Worm (Caenorhabditis elegans) whole organism, L4/young adult: ENCODE measurements around the gene cpg-19.
A peak's percentile ranks its signal among the peaks of the same experiment; 100 is the strongest.

Experiments used
- W03F9.2 ChIP-seq: fragments of 150-350 bp; optimal IDR thresholded peaks from 2 replicates; lab custom pipeline; 2014; ENCODE audit warnings: missing biosample characterization, missing genetic modification characterization
- dao-5 ChIP-seq: sonication (generic microtip); optimal IDR thresholded peaks from 2 replicates; lab custom pipeline; 2016; ENCODE audit warnings: missing genotype, missing genetic modification characterization, moderate library complexity, missing compliant biosample characterization
- him-1 ChIP-seq: sonication (generic microtip); optimal IDR thresholded peaks from 2 replicates; lab custom pipeline; 2016; ENCODE audit warnings: missing genotype, missing genetic modification reagents, missing genetic modification characterization, missing compliant biosample characterization

Gene cpg-19

ce11 chrX:16629168-16629567 lies 7.6 kb downstream of the cpg-19 start:
- TF ChIP-seq W03F9.2 (tag; lab: Kevin White, UChicago): no peak
- no peak for TF ChIP-seq him-1 (tag; lab: Kevin White, UChicago)
- TF ChIP-seq dao-5 (tag; lab: Kevin White, UChicago): no peak

- TF ChIP-seq him-1 (tag; lab: Kevin White, UChicago) (no peak), W03F9.2 (tag; lab: Kevin White, UChicago) (no peak), dao-5 (tag; lab: Kevin White, UChicago) (no peak)
These were observed 8.2 kb downstream of the cpg-19 start for ce11 chrX:16629773-16630172.

DNA sequence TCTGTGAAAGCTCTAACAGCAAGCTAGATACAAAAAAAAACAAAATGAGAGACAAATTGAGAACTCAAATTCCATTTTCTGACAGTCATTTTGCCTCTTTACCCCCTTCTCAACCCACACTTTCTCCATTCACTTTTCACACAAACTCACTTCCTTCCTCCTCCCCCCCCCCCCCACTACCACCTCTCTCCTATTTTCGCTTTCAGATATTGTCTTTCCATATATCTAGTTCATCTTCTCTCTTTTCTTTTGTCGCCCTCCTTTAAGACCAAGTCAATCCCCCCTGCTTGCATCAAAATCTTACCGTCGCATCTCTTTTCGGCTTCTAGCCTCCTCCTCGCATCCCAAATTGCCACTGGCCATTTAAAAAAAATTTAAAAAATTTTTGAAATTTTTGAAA lies 10.2 kb downstream of the cpg-19 start:
- no peak for TF ChIP-seq W03F9.2 (tag; lab: Kevin White, UChicago)
- no peak for TF ChIP-seq dao-5 (tag; lab: Kevin White, UChicago)

- no peak for TF ChIP-seq dao-5 (tag; lab: Kevin White, UChicago)
- TF ChIP-seq him-1 (tag; lab: Kevin White, UChicago): no peak
- TF ChIP-seq W03F9.2 (tag; lab: Kevin White, UChicago): no peak
These were observed 11.4 kb downstream of the cpg-19 start, which contains the start of gene C06G1.1 for ce11 chrX:16633052-16633451. Gene C06G1.1 (plus strand): TSS chrX:16633352.

- TF ChIP-seq W03F9.2 (tag; lab: Kevin White, UChicago): no peak
- TF ChIP-seq dao-5 (tag; lab: Kevin White, UChicago): no peak
- TF ChIP-seq him-1 (tag; lab: Kevin White, UChicago): no peak
These were observed 12.5 kb downstream of the cpg-19 start for ce11 chrX:16634103-16634502.

DNA sequence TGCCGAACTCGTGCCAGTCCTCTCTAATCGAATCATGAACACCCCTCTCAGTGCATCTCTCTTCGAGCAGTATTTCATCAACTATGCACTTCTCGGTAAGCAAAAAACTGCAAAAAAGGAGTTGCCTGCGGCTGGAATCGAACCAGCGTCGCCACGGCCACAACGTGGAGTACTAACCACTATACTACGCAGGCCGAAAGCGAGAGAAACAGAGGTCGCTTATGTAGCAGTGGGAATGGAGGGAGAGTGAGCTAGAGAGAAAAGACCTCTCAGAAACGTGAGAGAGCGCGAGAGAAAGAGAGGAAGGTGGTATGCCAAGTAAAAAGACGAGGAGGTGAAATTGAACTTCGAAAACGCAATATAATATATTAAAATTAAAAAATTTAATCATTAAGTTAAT lies 13.1 kb downstream of the cpg-19 start:
- TF ChIP-seq him-1 (tag; lab: Kevin White, UChicago) (peak; percentile 87), dao-5 (tag; lab: Kevin White, UChicago) (peak; percentile 55), W03F9.2 (tag; lab: Kevin White, UChicago) (peak; percentile 26)

ce11 chrX:16641678-16642077 lies 20.1 kb downstream of the cpg-19 start:
- TF ChIP-seq dao-5 (tag; lab: Kevin White, UChicago): no peak
- no peak for TF ChIP-seq W03F9.2 (tag; lab: Kevin White, UChicago)
- TF ChIP-seq him-1 (tag; lab: Kevin White, UChicago): no peak

- TF ChIP-seq him-1 (tag; lab: Kevin White, UChicago) (no peak), W03F9.2 (tag; lab: Kevin White, UChicago) (no peak), dao-5 (tag; lab: Kevin White, UChicago) (no peak)
These were observed 21.6 kb downstream of the cpg-19 start for ce11 chrX:16643246-16643645.

ce11 chrX:16644889-16645288 lies 23.3 kb downstream of the cpg-19 start:
- TF ChIP-seq him-1 (tag; lab: Kevin White, UChicago) (no peak), dao-5 (tag; lab: Kevin White, UChicago) (no peak), W03F9.2 (tag; lab: Kevin White, UChicago) (no peak)

DNA sequence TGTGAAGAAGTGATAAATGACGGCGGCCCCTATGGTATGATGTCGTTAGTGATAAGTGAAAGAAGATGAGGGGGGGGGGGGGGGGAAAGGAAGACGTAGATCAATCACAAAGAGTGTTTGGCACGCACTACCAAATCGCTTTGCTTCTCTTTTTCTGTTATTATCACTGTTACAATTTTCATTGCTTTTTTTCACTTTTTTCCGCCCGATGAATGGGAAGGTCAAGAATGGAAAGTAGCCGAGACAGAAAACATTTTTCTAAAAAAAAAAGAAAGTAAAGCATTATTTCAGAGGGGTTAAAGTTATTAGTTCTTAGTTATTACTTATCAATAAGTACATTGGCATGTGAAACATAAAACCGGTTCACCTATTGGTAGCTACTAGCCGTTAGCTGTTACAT lies 25.6 kb downstream of the cpg-19 start:
- TF ChIP-seq dao-5 (tag; lab: Kevin White, UChicago): no peak
- no peak for TF ChIP-seq W03F9.2 (tag; lab: Kevin White, UChicago)
- no peak for TF ChIP-seq him-1 (tag; lab: Kevin White, UChicago)

DNA sequence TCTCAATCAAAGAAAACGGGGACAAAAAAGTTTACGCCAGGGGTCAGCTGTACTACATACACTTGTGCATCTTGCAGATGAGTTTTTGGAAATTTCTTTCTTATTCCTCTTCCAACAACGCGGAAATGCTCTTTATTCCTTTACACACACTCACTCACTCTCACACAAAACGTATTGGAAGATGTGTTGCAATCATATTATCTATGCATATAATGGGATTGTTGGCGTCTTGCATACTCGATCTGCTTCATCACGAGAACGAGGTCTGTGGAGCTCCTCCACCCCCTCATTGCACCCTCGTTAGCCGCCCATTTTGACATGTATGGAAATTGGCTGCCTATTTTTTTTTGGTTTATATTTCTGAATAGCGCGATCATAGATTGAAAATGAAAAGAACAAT lies 27.2 kb downstream of the cpg-19 start:
- TF ChIP-seq him-1 (tag; lab: Kevin White, UChicago) (no peak), dao-5 (tag; lab: Kevin White, UChicago) (no peak), W03F9.2 (tag; lab: Kevin White, UChicago) (no peak)

- TF ChIP-seq dao-5 (tag; lab: Kevin White, UChicago): no peak
- TF ChIP-seq W03F9.2 (tag; lab: Kevin White, UChicago): no peak
- TF ChIP-seq him-1 (tag; lab: Kevin White, UChicago): no peak
These were observed 29.0 kb downstream of the cpg-19 start for ce11 chrX:16650600-16650999.

DNA sequence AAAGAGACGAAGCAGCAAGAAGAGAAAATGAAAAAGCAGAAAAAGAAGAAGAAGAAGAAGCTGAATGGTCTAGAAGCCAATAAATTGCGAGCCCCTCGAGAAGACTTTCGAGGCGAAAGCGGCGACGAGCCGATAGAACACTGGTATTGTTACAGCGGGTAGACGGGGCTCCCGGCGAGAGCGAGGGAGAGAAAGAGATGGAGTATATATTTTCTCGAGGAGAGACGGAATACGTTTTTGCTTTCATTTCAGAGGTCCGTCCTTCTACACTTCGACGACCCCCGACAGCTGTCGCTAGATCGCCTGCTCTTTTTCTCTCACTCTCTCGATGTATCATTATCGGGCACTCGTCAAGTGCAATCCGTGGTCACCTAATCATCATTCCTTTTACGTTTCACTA lies 33.7 kb downstream of the cpg-19 start:
- TF ChIP-seq dao-5 (tag; lab: Kevin White, UChicago) (no peak), him-1 (tag; lab: Kevin White, UChicago) (no peak), W03F9.2 (tag; lab: Kevin White, UChicago) (no peak)

ce11 chrX:16658309-16658708 lies 36.7 kb downstream of the cpg-19 start:
- no peak for TF ChIP-seq W03F9.2 (tag; lab: Kevin White, UChicago)
- no peak for TF ChIP-seq him-1 (tag; lab: Kevin White, UChicago)
- TF ChIP-seq dao-5 (tag; lab: Kevin White, UChicago): no peak

DNA sequence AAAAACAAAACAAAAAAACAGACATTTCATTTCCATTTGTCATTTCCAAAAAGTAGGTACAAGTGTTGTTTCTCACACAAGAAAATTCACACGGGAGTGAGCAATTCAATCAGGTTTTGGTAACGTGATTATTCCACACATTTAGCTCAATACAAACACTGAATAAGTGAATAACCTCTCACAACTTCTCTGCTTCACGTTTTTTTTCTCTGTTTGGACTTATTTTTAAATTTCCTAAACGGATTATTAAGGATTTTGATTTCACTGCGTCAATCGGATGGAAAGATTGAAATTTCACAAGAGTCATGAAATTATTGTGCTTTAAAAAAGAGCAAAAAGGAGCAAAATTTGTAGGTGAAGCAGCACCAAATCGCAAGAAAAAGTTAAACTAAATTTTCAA lies 38.7 kb downstream of the cpg-19 start:
- TF ChIP-seq him-1 (tag; lab: Kevin White, UChicago): no peak
- no peak for TF ChIP-seq W03F9.2 (tag; lab: Kevin White, UChicago)
